Worm (Caenorhabditis elegans) whole organism, midembryonic: ENCODE results near the gene nhx-9.

Experiments
- T22C8.4 ChIP-seq: fragments of 200-800 bp; sonication (Bioruptor generic); IDR thresholded peaks from 2 replicates; pipeline ENCODE4 v1.3.6; 2022; ENCODE audit warnings: missing genetic modification characterization, missing compliant biosample characterization
- cog-1 ChIP-seq: sonication (generic microtip); optimal IDR thresholded peaks from 2 replicates; lab custom pipeline; 2016; ENCODE audit warnings: missing genetic modification characterization, missing compliant biosample characterization
- flt-1 ChIP-seq: fragments of 200-800 bp; sonication (Bioruptor generic); IDR thresholded peaks from 2 replicates; pipeline ENCODE4 v1.3.6; 2022; ENCODE audit warnings: missing genetic modification characterization, missing compliant biosample characterization
- klf-2 ChIP-seq: fragments of 200-800 bp; sonication (Bioruptor generic); conservative IDR thresholded peaks from 2 replicates; pipeline ENCODE4 v1.3.6; 2022; ENCODE audit warnings: missing genetic modification reagents, missing genetic modification characterization, missing compliant biosample characterization
- med-1 ChIP-seq: sonication (generic microtip); optimal IDR thresholded peaks from 2 replicates; lab custom pipeline; 2017; ENCODE audit warnings: missing genetic modification characterization, mild to moderate bottlenecking, missing compliant biosample characterization, antibody characterized with exemption, missing genetic modification reagents; ENCODE audit not compliant: insufficient read depth
- ref-1 ChIP-seq: fragments of 200-800 bp; sonication (Bioruptor generic); conservative IDR thresholded peaks from 2 replicates; pipeline ENCODE4 v1.3.6; 2022; ENCODE audit warnings: missing genetic modification reagents, missing genetic modification characterization, missing compliant biosample characterization
- tab-1 ChIP-seq: fragments of 200-800 bp; sonication (Bioruptor generic); IDR thresholded peaks from 2 replicates; pipeline ENCODE4 v1.3.6; 2022; ENCODE audit warnings: missing genetic modification characterization, missing compliant biosample characterization
- ztf-23 ChIP-seq: fragments of 200-800 bp; sonication (Bioruptor generic); IDR thresholded peaks from 2 replicates; pipeline ENCODE4 v1.3.6; 2022; ENCODE audit warnings: missing genetic modification reagents, missing genetic modification characterization, missing compliant biosample characterization
- ztf-29 ChIP-seq: fragments of 200-800 bp; sonication (Bioruptor generic); IDR thresholded peaks from 2 replicates; pipeline ENCODE4 v1.3.6; 2022; ENCODE audit warnings: missing genetic modification reagents, missing genetic modification characterization, missing compliant biosample characterization

Gene nhx-9

DNA sequence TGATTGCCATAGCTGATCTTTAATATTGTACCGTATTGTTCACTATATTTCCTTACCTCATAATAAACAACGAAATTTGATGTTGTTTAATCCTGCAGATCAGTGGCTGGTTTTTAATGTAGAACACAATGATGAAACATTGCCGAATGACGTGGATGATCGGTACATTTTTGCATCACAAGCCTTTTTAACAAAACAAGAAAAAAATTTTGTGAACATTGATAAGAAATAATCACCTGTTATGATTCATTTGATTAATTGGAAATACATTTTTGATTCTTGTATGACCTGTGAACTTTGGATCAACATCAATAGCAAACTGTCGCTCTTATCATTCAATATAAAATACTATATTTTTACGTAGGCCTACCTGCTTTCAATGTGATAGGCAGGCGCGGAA lies 27.8 kb upstream of the nhx-9 start:
- TF ChIP-seq cog-1 (no peak), med-1 (GFP tag; lab: Kevin White, UChicago) (no peak), tab-1 (GFP tag; lab: Robert Waterston, UW) (no peak), klf-2 (no peak), flt-1 (GFP tag; lab: Robert Waterston, UW) (no peak), T22C8.4 (GFP tag; lab: Robert Waterston, UW) (no peak), ztf-23 (GFP tag; lab: Robert Waterston, UW) (no peak), ref-1 (GFP tag; lab: Robert Waterston, UW) (no peak), ztf-29 (GFP tag; lab: Robert Waterston, UW) (no peak)

DNA sequence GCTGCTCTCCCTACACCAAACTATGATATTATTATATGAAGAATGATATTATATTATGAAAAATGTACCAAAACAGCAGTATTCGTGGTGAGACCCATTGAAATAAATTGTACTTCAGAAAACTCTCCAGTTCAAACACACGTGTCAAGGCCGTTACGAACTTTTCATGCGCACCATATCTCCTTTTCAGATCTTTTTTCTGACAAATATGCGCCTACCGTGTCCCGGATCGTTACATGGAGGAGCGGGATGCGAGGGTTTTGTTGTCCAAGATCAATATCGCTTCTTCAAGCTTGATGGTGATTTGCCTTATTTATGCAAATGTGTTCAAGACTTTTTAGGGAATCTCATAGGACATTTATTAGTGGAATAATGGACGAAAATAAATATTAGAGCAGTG lies 27.0 kb upstream of the nhx-9 start:
- TF ChIP-seq ztf-29 (GFP tag; lab: Robert Waterston, UW) = no peak
- no peak for TF ChIP-seq flt-1 (GFP tag; lab: Robert Waterston, UW)
- no peak for TF ChIP-seq ref-1 (GFP tag; lab: Robert Waterston, UW)
- no peak for TF ChIP-seq cog-1
- TF ChIP-seq klf-2 = no peak
- TF ChIP-seq med-1 (GFP tag; lab: Kevin White, UChicago) = no peak

DNA sequence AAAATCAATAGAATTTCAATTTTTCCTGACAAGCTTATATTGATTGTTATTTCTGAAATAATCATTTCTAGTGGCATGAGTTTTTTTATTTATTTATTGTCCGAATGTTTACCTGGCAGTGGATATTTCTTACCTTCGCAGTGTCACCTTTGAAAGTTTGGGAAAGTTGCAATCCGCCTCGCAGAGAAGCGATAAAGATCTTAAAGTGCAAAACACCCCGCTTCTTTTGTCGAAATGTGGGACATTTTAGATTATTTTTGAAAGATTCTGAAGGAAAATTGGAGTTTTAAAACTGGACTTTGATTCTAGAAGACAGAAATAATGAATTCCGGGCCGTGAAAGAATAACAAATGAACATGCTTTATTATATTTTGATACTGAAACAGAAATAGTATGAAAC lies 21.9 kb upstream of the nhx-9 start:
- no peak for TF ChIP-seq med-1 (GFP tag; lab: Kevin White, UChicago)
- no peak for TF ChIP-seq cog-1
- no peak for TF ChIP-seq ref-1 (GFP tag; lab: Robert Waterston, UW)
- TF ChIP-seq ztf-23 (GFP tag; lab: Robert Waterston, UW) = no peak
- TF ChIP-seq tab-1 (GFP tag; lab: Robert Waterston, UW) = no peak
- TF ChIP-seq T22C8.4 (GFP tag; lab: Robert Waterston, UW) = no peak

DNA sequence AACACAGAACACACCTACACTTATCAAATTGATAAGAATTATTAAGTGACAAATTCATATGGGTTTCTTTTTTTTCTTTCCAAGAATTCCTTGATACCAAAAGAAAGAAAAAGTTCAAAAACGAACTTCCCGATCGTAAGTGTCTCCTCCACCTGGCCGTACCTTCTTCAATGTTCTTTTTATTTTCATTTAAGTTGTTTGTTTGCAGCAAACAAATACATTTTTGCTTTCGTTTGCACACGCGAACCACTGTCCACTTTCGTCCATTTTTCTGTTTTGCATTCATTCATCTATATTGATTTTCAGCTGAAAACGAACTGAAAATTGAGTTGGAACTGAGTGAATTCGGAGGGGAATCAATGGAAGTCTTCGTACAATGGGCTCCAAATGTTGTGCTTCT lies 18.9 kb upstream of the nhx-9 start, which contains the start of gene VZK822L.2:
VZK822L.2 (plus strand) TSS at position 301 of the 400 bp plus-strand sequence.
- TF ChIP-seq ztf-23 (GFP tag; lab: Robert Waterston, UW) (no peak), flt-1 (GFP tag; lab: Robert Waterston, UW) (no peak), cog-1 (no peak), med-1 (GFP tag; lab: Kevin White, UChicago) (no peak), ztf-29 (GFP tag; lab: Robert Waterston, UW) (no peak), ref-1 (GFP tag; lab: Robert Waterston, UW) (no peak), T22C8.4 (GFP tag; lab: Robert Waterston, UW) (no peak), tab-1 (GFP tag; lab: Robert Waterston, UW) (no peak), klf-2 (no peak)

DNA sequence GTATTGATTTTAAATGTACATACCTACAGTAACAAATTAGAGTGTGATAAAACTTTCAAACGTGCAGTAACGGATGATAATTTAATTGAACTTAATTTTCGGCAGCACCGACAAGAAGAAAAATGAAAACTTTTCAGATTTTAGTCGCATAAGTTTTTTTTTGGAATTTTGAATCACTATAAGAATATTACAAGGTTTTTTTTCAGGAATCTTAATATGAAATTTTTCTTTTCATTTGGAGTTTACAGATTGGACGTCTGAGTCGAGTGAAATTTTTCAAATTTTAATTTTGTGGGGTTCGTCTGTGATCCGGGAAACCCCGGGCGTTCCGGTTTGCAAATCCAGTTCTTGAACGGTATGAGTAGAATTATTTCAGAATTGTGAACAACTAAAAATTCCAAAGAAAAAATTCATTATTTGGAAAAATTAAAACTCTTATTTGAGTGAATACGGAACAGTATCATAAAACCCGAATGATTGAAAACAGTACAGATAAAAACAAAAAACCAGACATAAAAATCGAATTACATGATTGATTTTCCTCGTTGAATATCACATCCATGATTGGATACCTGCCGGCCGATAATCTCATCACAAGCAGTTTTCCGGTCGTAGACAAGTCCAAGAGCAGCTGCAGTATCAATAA lies 17.3 kb upstream of the nhx-9 start:
- TF ChIP-seq ztf-29 (GFP tag; lab: Robert Waterston, UW) (no peak), ztf-23 (GFP tag; lab: Robert Waterston, UW) (no peak), cog-1 (no peak), med-1 (GFP tag; lab: Kevin White, UChicago) (no peak), flt-1 (GFP tag; lab: Robert Waterston, UW) (no peak), klf-2 (no peak), tab-1 (GFP tag; lab: Robert Waterston, UW) (no peak), ref-1 (GFP tag; lab: Robert Waterston, UW) (no peak), T22C8.4 (GFP tag; lab: Robert Waterston, UW) (no peak)

DNA sequence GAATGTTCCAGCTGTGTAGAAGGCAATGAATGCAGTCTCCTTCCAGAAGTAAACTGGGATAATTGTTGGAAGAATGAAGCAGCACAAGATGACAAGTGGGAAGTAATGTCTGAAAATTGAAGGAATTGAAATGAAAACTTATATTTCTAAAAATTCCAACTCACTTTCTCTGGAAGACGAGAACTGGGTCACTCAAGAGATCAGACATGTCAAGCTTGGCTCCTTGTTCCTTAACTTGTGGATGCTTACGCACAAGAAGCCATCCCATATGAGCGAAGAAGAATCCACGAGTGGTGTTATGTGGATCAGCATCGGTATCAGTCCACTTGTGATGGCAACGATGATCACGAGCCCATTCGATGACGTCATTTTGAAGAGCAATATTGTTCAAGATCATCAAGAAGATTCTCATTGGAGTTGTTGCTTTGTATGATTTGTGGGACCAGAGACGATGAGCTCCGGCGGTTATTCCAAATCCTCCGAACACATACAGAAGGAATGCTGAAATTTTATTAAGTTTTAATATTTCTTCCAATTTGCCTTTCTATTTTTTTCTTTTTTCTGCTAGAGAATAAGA lies 16.3 kb upstream of the nhx-9 start:
- TF ChIP-seq ztf-29 (GFP tag; lab: Robert Waterston, UW) (no peak), ref-1 (GFP tag; lab: Robert Waterston, UW) (no peak), klf-2 (no peak)

DNA sequence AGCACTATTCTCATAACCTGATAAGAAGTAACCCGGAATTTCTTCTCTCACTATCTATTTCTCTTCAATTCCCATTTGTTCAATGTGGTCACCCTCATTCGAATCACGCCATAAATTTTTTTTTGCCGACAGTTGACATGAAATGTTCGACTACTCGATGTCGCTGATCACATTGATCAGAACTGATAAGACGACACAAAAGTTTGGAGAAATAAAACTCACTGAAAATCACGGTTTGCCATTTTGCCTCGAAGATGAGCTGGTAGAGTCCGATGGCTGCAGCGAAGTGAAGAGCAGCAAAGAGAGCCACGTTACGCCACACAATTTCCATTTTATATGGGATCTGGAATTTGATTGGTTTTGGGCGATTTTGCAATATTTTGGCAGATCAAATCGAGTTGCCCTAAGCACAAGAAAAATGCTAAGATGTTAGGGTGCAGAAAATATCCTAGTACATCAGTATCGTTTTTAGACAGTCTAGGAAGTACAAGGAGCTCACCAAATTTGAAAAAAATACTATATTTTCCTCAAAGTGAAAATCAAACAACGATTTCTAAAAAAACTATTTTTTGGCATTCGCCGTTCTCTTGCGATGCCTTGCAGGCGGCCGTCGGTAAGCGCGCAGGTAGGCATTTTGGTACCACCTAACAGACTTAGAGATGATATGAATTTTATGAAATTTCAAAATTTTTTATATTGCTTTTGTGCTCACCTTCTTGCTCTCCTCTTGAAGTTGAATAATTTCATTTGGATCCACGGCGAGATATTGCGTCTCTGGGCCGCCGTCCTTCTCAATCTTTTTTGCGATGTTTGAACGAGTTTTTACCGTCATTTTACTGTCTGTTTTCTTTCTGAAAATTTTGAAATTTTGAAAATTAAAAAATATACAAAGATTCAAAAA lies 15.6 kb upstream of the nhx-9 start, which contains the start of gene fat-6:
fat-6 (minus strand) TSS at position 851 of the 901 bp plus-strand sequence.
- TF ChIP-seq tab-1 (GFP tag; lab: Robert Waterston, UW) (no peak), ref-1 (GFP tag; lab: Robert Waterston, UW) (no peak), klf-2 (no peak), ztf-23 (GFP tag; lab: Robert Waterston, UW) (no peak), med-1 (GFP tag; lab: Kevin White, UChicago) (no peak), ztf-29 (GFP tag; lab: Robert Waterston, UW) (no peak), cog-1 (no peak), flt-1 (GFP tag; lab: Robert Waterston, UW) (no peak), T22C8.4 (GFP tag; lab: Robert Waterston, UW) (no peak)

DNA sequence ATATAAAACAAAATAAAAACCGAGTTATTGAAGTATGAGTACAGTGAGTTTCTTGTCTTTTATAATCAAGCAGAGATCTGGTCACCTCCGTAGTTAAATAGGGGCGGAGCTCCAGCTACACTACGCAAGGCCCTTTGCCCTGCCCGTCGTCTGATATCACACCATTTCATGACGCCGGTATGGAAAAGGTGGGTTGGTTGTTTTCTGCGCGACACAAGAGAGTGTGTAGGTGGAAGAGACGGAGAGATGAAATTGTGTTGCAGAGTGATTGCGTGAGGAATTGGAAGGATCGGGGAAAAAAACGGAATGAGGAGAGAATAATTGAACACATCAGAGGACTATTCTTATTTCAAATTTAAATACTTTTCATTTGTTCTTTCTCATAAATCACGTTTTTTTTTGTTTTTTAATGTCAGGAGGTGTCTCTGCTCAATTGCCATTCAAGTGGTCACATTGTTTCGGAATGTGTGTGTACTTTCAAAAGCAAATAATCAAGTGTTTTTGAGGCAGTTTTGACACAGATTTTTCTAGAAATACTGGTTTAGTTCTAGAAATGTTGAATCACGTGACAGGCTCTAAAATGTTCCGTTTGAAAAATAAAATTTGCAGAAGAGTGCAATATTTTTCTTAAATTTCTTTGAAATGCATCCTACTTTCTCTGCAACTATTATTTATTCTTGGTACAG lies 14.8 kb upstream of the nhx-9 start, which contains the start of gene ZK822.9:
ZK822.9 (plus strand) TSS at position 180 of the 686 bp plus-strand sequence.
- TF ChIP-seq ztf-23 (GFP tag; lab: Robert Waterston, UW) = no peak
- no peak for TF ChIP-seq ref-1 (GFP tag; lab: Robert Waterston, UW)

DNA sequence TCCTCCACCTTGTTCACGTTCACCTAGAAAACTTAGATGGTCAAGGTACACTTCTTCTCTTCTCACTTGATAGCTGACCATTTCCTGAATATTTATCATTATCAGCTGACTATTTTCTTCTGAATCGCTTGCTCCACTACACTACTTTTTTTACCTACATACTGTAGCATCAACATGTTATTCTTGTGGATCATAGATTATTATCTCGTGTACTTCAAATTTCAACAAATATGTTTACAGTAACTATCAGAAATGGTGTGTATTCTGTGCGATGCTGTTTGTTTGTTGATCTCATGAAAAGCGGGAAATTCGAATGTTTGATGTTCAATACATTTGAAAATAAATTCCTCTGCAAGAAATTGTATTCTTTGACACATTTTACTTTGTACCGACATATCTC lies 13.8 kb upstream of the nhx-9 start, which contains the start of gene ZK822.10:
ZK822.10 (plus strand) TSS at position 231 of the 400 bp plus-strand sequence.
- TF ChIP-seq tab-1 (GFP tag; lab: Robert Waterston, UW) = no peak
- TF ChIP-seq ztf-29 (GFP tag; lab: Robert Waterston, UW) = no peak
- no peak for TF ChIP-seq flt-1 (GFP tag; lab: Robert Waterston, UW)
- no peak for TF ChIP-seq med-1 (GFP tag; lab: Kevin White, UChicago)
- no peak for TF ChIP-seq klf-2
- no peak for TF ChIP-seq cog-1
- TF ChIP-seq T22C8.4 (GFP tag; lab: Robert Waterston, UW) = no peak
